Fruit fly (Drosophila melanogaster) Kc167 (cell line): ENCODE data around the gene CG32982.

Experiments
- Myc ChIP-seq: fragments of >200 bp; optimal IDR thresholded peaks from 2 replicates; lab custom pipeline; 2017; ENCODE audit warnings: missing external identifiers
- Sin3A ChIP-seq: fragments of >200 bp; optimal IDR thresholded peaks from 2 replicates; lab custom pipeline; 2018; ENCODE audit warnings: missing external identifiers
- h ChIP-seq: fragments of >200 bp; optimal IDR thresholded peaks from 3 replicates; lab custom pipeline; 2018; ENCODE audit warnings: missing external identifiers
- psq ChIP-seq: fragments of >200 bp; optimal IDR thresholded peaks from 2 replicates; lab custom pipeline; 2017; ENCODE audit warnings: missing external identifiers
- ttk ChIP-seq: sonication (Bioruptor generic); optimal IDR thresholded peaks from 2 replicates; lab custom pipeline; 2017; ENCODE audit warnings: missing external identifiers

- TF ChIP-seq ttk (lab: Kevin White, UChicago) (no peak), Myc (lab: Kevin White, UChicago) (no peak), Sin3A (lab: Kevin White, UChicago) (no peak), psq (lab: Kevin White, UChicago) (no peak), h (no peak)
These were observed 15.5 kb downstream of the CG32982 start for dm6 chr2L:9140945-9141440.
